Worm (Caenorhabditis elegans) whole organism, young adult: Measurements from ENCODE around the gene dot-1.3.

Experiments used
- B0261.1 ChIP-seq: sonication (generic microtip); optimal IDR thresholded peaks from 2 replicates; lab custom pipeline; 2016; ENCODE audit warnings: mild to moderate bottlenecking, missing genetic modification characterization, moderate library complexity, missing compliant biosample characterization
- C06A6.2 ChIP-seq: fragments of 200-800 bp; sonication (Bioruptor generic); conservative IDR thresholded peaks from 2 replicates; pipeline ENCODE4 v1.3.6; 2022; ENCODE audit warnings: missing genetic modification characterization, missing compliant biosample characterization
- D2030.7 ChIP-seq: fragments of 200-800 bp; sonication (Bioruptor generic); IDR thresholded peaks from 2 replicates; pipeline ENCODE4 v1.3.6; 2022; ENCODE audit warnings: missing genetic modification reagents, missing genetic modification characterization, missing compliant biosample characterization
- F23B12.7 ChIP-seq: sonication (generic microtip); optimal IDR thresholded peaks from 2 replicates; lab custom pipeline; 2017; ENCODE audit warnings: missing genetic modification characterization, mild to moderate bottlenecking, missing compliant biosample characterization, antibody characterized with exemption, moderate library complexity; ENCODE audit not compliant: insufficient read depth
- F49E8.2 ChIP-seq: sonication (generic microtip); optimal IDR thresholded peaks from 3 replicates; lab custom pipeline; 2017; ENCODE audit warnings: missing genetic modification characterization, mild to moderate bottlenecking, missing compliant biosample characterization, antibody characterized with exemption, moderate library complexity; ENCODE audit not compliant: insufficient read depth
- K11D2.4 ChIP-seq: fragments of 200-800 bp; sonication (Bioruptor generic); IDR thresholded peaks from 2 replicates; pipeline ENCODE4 v1.3.6; 2022; ENCODE audit warnings: missing genetic modification reagents, missing genetic modification characterization, missing compliant biosample characterization
- Y53F4B.3 ChIP-seq: fragments of 200-800 bp; sonication (Bioruptor generic); IDR thresholded peaks from 2 replicates; pipeline ENCODE4 v1.3.6; 2022; ENCODE audit warnings: missing genetic modification reagents, missing genetic modification characterization, missing compliant biosample characterization
- Y79H2A.3 ChIP-seq: fragments of 200-800 bp; sonication (Bioruptor generic); conservative IDR thresholded peaks from 2 replicates; pipeline ENCODE4 v1.3.6; 2022; ENCODE audit warnings: missing genetic modification reagents, missing genetic modification characterization, missing compliant biosample characterization
- Y95B8A.8 ChIP-seq: fragments of 200-800 bp; sonication (Bioruptor generic); IDR thresholded peaks from 2 replicates; pipeline ENCODE4 v1.3.6; 2022; ENCODE audit warnings: missing genetic modification reagents, missing genetic modification characterization, missing compliant biosample characterization
- akir-1 ChIP-seq: fragments of 200-800 bp; sonication (Bioruptor generic); optimal IDR thresholded peaks from 2 replicates; lab custom pipeline; 2018; ENCODE audit warnings: mild to moderate bottlenecking, missing genetic modification characterization, moderate library complexity, missing compliant biosample characterization
- bed-2 ChIP-seq: fragments of 200-800 bp; sonication (Bioruptor generic); IDR thresholded peaks from 2 replicates; pipeline ENCODE4 v1.3.6; 2022; ENCODE audit warnings: missing genetic modification reagents, missing genetic modification characterization, missing compliant biosample characterization
- ccch-3 ChIP-seq: fragments of 200-800 bp; sonication (Bioruptor generic); optimal IDR thresholded peaks from 2 replicates; lab custom pipeline; 2018; ENCODE audit warnings: mild to moderate bottlenecking, missing genetic modification characterization, missing compliant biosample characterization
- cebp-2 ChIP-seq: fragments of 200-800 bp; sonication (Bioruptor generic); IDR thresholded peaks from 2 replicates; pipeline ENCODE4 v1.3.6; 2022; ENCODE audit warnings: missing genetic modification characterization, missing compliant biosample characterization
- ceh-58 ChIP-seq: fragments of 200-800 bp; sonication (Bioruptor generic); IDR thresholded peaks from 2 replicates; pipeline ENCODE4 v1.3.6; 2022; ENCODE audit warnings: missing genetic modification characterization, missing compliant biosample characterization
- ceh-79 ChIP-seq: sonication (generic microtip); optimal IDR thresholded peaks from 2 replicates; lab custom pipeline; 2017; ENCODE audit warnings: mild to moderate bottlenecking, missing genetic modification characterization, missing compliant biosample characterization
- ceh-91 ChIP-seq: fragments of 200-800 bp; sonication (Bioruptor generic); IDR thresholded peaks from 2 replicates; pipeline ENCODE4 v1.3.6; 2022; ENCODE audit warnings: missing genetic modification reagents, missing genetic modification characterization, missing compliant biosample characterization
- die-1 ChIP-seq: sonication (generic microtip); optimal IDR thresholded peaks from 2 replicates; lab custom pipeline; 2016; ENCODE audit warnings: missing genotype, mild to moderate bottlenecking, missing genetic modification characterization, missing compliant biosample characterization
- dox-1 ChIP-seq: fragments of 200-800 bp; sonication (Bioruptor generic); IDR thresholded peaks from 2 replicates; pipeline ENCODE4 v1.3.6; 2022; ENCODE audit warnings: missing genetic modification reagents, missing genetic modification characterization, missing compliant biosample characterization
- dpff-1 ChIP-seq: sonication (generic microtip); optimal IDR thresholded peaks from 2 replicates; lab custom pipeline; 2017; ENCODE audit warnings: mild to moderate bottlenecking, missing genetic modification characterization, missing compliant biosample characterization
- efl-1 ChIP-seq: fragments of 150-350 bp; optimal IDR thresholded peaks from 2 replicates; lab custom pipeline; 2014; ENCODE audit warnings: missing biosample characterization, missing genetic modification reagents, missing genetic modification characterization
- egl-44 ChIP-seq: fragments of 200-800 bp; sonication (Bioruptor generic); IDR thresholded peaks from 2 replicates; pipeline ENCODE4 v1.3.6; 2022; ENCODE audit warnings: missing genetic modification reagents, missing genetic modification characterization, missing compliant biosample characterization
- egrh-3 ChIP-seq: fragments of 200-800 bp; sonication (Bioruptor generic); IDR thresholded peaks from 2 replicates; pipeline ENCODE4 v1.3.6; 2022; ENCODE audit warnings: missing genetic modification reagents, missing genetic modification characterization, missing compliant biosample characterization
- gei-17 ChIP-seq: fragments of 200-800 bp; sonication (Bioruptor generic); optimal IDR thresholded peaks from 2 replicates; lab custom pipeline; 2018; ENCODE audit warnings: mild to moderate bottlenecking, missing genetic modification characterization, missing compliant biosample characterization
- hmg-1.2 ChIP-seq: fragments of 200-800 bp; sonication (Bioruptor generic); IDR thresholded peaks from 2 replicates; pipeline ENCODE4 v1.3.6; 2022; ENCODE audit warnings: missing genetic modification reagents, missing genetic modification characterization, missing compliant biosample characterization
- hmg-20 ChIP-seq: fragments of 200-800 bp; sonication (Bioruptor generic); IDR thresholded peaks from 2 replicates; pipeline ENCODE4 v1.3.6; 2022; ENCODE audit warnings: missing genetic modification reagents, missing genetic modification characterization, missing compliant biosample characterization
- let-607 ChIP-seq, 2 experiments: fragments of 200-800 bp in 1 of 2; sonication (Bioruptor generic) in 1 of 2; sonication (generic microtip) in 1 of 2; optimal IDR thresholded peaks; 2 replicates each; lab custom pipeline; 2016 to 2018; ENCODE audit warnings: mild to moderate bottlenecking in 2 of 2, missing compliant biosample characterization in 2 of 2, missing genetic modification characterization in 2 of 2, moderate library complexity in 2 of 2, missing genotype in 1 of 2
- lin-26 ChIP-seq: fragments of 200-800 bp; sonication (Bioruptor generic); IDR thresholded peaks from 2 replicates; pipeline ENCODE4 v1.3.6; 2022; ENCODE audit warnings: missing genetic modification reagents, missing genetic modification characterization, missing compliant biosample characterization
- lin-35 ChIP-seq, 3 experiments: fragments of 150-350 bp in 2 of 3; sonication (generic microtip) in 1 of 3; optimal IDR thresholded peaks; 2 replicates each; lab custom pipeline; 2014 to 2018; ENCODE audit warnings: missing biosample characterization in 3 of 3, missing genetic modification characterization in 3 of 3, missing genetic modification reagents in 3 of 3
- lin-54 ChIP-seq: fragments of 200-800 bp; sonication (Bioruptor generic); optimal IDR thresholded peaks from 2 replicates; lab custom pipeline; 2018; ENCODE audit warnings: mild to moderate bottlenecking, missing genetic modification characterization, missing compliant biosample characterization
- madf-6 ChIP-seq: fragments of 200-800 bp; sonication (Bioruptor generic); IDR thresholded peaks from 2 replicates; pipeline ENCODE4 v1.3.6; 2022; ENCODE audit warnings: missing genetic modification reagents, missing genetic modification characterization, missing compliant biosample characterization
- madf-8 ChIP-seq: fragments of 200-800 bp; sonication (Bioruptor generic); conservative IDR thresholded peaks from 2 replicates; pipeline ENCODE4 v1.3.6; 2022; ENCODE audit warnings: missing genetic modification reagents, missing genetic modification characterization, missing compliant biosample characterization
- nfya-1 ChIP-seq: sonication (generic microtip); optimal IDR thresholded peaks from 2 replicates; lab custom pipeline; 2017; ENCODE audit warnings: antibody characterized with exemption, missing compliant biosample characterization, missing genetic modification characterization, borderline replicate concordance; ENCODE audit not compliant: insufficient read depth
- nfya-2 ChIP-seq: fragments of 200-800 bp; sonication (Bioruptor generic); IDR thresholded peaks from 2 replicates; pipeline ENCODE4 v1.3.6; 2022; ENCODE audit warnings: missing genetic modification reagents, missing genetic modification characterization, missing compliant biosample characterization
- nhr-179 ChIP-seq: sonication (generic microtip); optimal IDR thresholded peaks from 2 replicates; lab custom pipeline; 2016; ENCODE audit warnings: mild to moderate bottlenecking, missing genetic modification characterization, missing compliant biosample characterization
- pha-4 ChIP-seq: fragments of 150-350 bp; sonication (generic microtip); optimal IDR thresholded peaks from 2 replicates; lab custom pipeline; 2014; ENCODE audit warnings: missing biosample characterization, missing genetic modification reagents, missing genetic modification characterization
- rec-8 ChIP-seq, 2 experiments: sonication (generic microtip); optimal IDR thresholded peaks; 2 replicates each; lab custom pipeline; 2016; ENCODE audit warnings: mild to moderate bottlenecking in 2 of 2, missing genetic modification characterization in 2 of 2, missing genetic modification reagents in 2 of 2, missing genotype in 2 of 2, missing biosample characterization in 1 of 2, missing compliant biosample characterization in 1 of 2, moderate library complexity in 1 of 2
- repo-1 ChIP-seq: sonication (generic microtip); optimal IDR thresholded peaks from 2 replicates; lab custom pipeline; 2017; ENCODE audit warnings: mild to moderate bottlenecking, missing genetic modification characterization, missing compliant biosample characterization
- rpc-1 ChIP-seq, 2 experiments: fragments of 150-350 bp in 1 of 2; sonication (generic microtip) in 1 of 2; optimal IDR thresholded peaks; 2 replicates each; lab custom pipeline; 2014 to 2018; ENCODE audit warnings: missing biosample characterization in 1 of 2, missing genetic modification characterization in 1 of 2, missing genetic modification reagents in 1 of 2, missing genotype in 1 of 2
- snpc-1.3 ChIP-seq: sonication (generic microtip); optimal IDR thresholded peaks from 2 replicates; lab custom pipeline; 2017; ENCODE audit warnings: missing genetic modification characterization, mild to moderate bottlenecking, missing compliant biosample characterization, antibody characterized with exemption, moderate library complexity, missing genotype, missing genetic modification reagents; ENCODE audit not compliant: insufficient read depth
- snpc-3.4 ChIP-seq: sonication (generic microtip); optimal IDR thresholded peaks from 2 replicates; lab custom pipeline; 2017; ENCODE audit warnings: missing genetic modification characterization, mild to moderate bottlenecking, missing compliant biosample characterization, antibody characterized with exemption, moderate library complexity, missing genotype, missing genetic modification reagents
- tbx-9 ChIP-seq: sonication (generic microtip); optimal IDR thresholded peaks from 2 replicates; lab custom pipeline; 2016; ENCODE audit warnings: borderline replicate concordance, missing genetic modification characterization, inconsistent platforms, missing compliant biosample characterization
- tlf-1 ChIP-seq: fragments of 200-800 bp; sonication (Bioruptor generic); optimal IDR thresholded peaks from 2 replicates; lab custom pipeline; 2018; ENCODE audit warnings: mild to moderate bottlenecking, missing genetic modification characterization, missing compliant biosample characterization
- ztf-3 ChIP-seq: fragments of 200-800 bp; sonication (Bioruptor generic); optimal IDR thresholded peaks from 2 replicates; lab custom pipeline; 2018; ENCODE audit warnings: mild to moderate bottlenecking, missing genetic modification characterization, missing compliant biosample characterization

dot-1.3 gene

DNA sequence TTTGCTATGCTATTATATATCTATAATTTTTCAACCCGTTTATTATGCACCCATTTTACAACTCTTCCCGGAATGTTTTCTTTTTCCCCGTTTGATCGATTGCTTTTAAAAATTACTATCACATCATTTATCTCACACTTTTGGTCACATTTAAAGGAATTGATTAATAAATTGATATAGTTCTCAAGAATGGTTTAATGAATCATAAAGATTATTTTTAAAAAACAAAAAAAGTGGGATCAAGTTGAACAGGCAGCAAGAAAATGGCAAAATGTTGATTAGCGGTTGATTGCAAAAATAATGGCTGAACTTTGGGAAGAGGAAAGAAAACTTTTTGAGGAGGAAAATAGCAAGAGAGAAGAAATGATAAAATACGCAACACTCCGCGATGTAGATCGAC lies 2.8 kb downstream of the dot-1.3 start, which contains the start of gene W06D11.5:
W06D11.5 (plus strand) TSS at position 301 of the 400 bp plus-strand sequence.
- no peak for TF ChIP-seq pha-4 (tag; lab: Kevin White, UChicago)
- no peak for TF ChIP-seq madf-8 (GFP tag; lab: Robert Waterston, UW)
- TF ChIP-seq repo-1 (tag; lab: Kevin White, UChicago) = no peak
- TF ChIP-seq lin-54 (GFP tag; lab: Kevin White, UChicago) = no peak
- TF ChIP-seq lin-26 (GFP tag; lab: Robert Waterston, UW) = no peak
- no peak for TF ChIP-seq ztf-3
- TF ChIP-seq F49E8.2 = no peak

- TF ChIP-seq efl-1 (GFP tag; lab: Kevin White, UChicago) (peak; percentile 73), dpff-1 (no peak), madf-6 (peak; percentile 69), hmg-1.2 (GFP tag; lab: Robert Waterston, UW) (peak; percentile 26; the same call in 1 of the 2 replicates), madf-8 (GFP tag; lab: Robert Waterston, UW) (peak; percentile 78)
These were observed 4.3 kb downstream of the dot-1.3 start, which contains the start of gene W06D11.3 for ce11 chrX:12298324-12298723. TSS of gene W06D11.3 (plus strand) at chrX:12298683.

- TF ChIP-seq Y95B8A.8 (GFP tag; lab: Robert Waterston, UW) = no peak
- TF ChIP-seq dox-1 = no peak
- TF ChIP-seq K11D2.4 (GFP tag; lab: Robert Waterston, UW) = no peak
- TF ChIP-seq ceh-91 (GFP tag; lab: Robert Waterston, UW) = no peak
- no peak for TF ChIP-seq snpc-1.3 (tag; lab: Kevin White, UChicago)
- TF ChIP-seq hmg-1.2 (GFP tag; lab: Robert Waterston, UW) = no peak
- no peak for TF ChIP-seq rec-8 (tag; optimal IDR thresholded peaks at IDR 0.05; lab: Kevin White, UChicago)
- no peak for TF ChIP-seq let-607 (tag; optimal IDR thresholded peaks at IDR 0.05; lab: Kevin White, UChicago)
- no peak for TF ChIP-seq Y79H2A.3 (GFP tag; lab: Robert Waterston, UW)
- no peak for TF ChIP-seq ceh-58 (GFP tag; lab: Robert Waterston, UW)
- no peak for TF ChIP-seq die-1 (tag; lab: Kevin White, UChicago)
- no peak for TF ChIP-seq bed-2 (GFP tag; lab: Robert Waterston, UW)
- TF ChIP-seq akir-1 (GFP tag; lab: Kevin White, UChicago) = no peak
- no peak for TF ChIP-seq hmg-20
- TF ChIP-seq C06A6.2 = no peak
- TF ChIP-seq nhr-179 (tag; lab: Kevin White, UChicago) = no peak
These were observed 6.3 kb downstream of the dot-1.3 start, which contains the start of gene W06D11.2 for ce11 chrX:12296392-12296791. TSS of gene W06D11.2 (minus strand) at chrX:12296730.

DNA sequence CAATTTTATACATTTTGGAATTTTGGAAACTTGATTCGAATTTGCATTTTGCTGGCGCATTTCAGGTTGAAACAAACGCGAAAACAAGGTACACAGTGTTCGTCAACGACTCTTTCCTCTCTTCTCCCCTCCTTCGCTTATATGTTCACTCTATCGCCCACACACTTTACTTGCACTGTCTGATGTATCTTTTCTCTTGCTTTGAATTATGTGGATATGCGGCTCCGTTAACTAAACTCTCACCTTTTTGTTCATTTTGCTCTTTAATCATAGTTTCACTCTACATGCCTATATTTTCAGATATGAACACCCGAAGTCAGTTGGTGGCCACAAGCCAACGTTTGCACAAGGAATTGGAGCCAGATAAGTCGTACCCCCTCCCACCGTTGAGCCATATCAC lies 8.4 kb downstream of the dot-1.3 start, which contains the start of gene W06D11.1:
W06D11.1 (plus strand) TSS at position 301 of the 400 bp plus-strand sequence.
- TF ChIP-seq ccch-3 (GFP tag; lab: Kevin White, UChicago) = no peak
- no peak for TF ChIP-seq egrh-3 (GFP tag; lab: Robert Waterston, UW)
- no peak for TF ChIP-seq gei-17 (GFP tag; lab: Kevin White, UChicago)
- TF ChIP-seq tbx-9 (tag; lab: Kevin White, UChicago) = no peak
- TF ChIP-seq B0261.1 (tag; lab: Kevin White, UChicago) = no peak
- TF ChIP-seq D2030.7 (GFP tag; lab: Robert Waterston, UW) = no peak
- no peak for TF ChIP-seq lin-54 (GFP tag; lab: Kevin White, UChicago)
- no peak for TF ChIP-seq bed-2 (GFP tag; lab: Robert Waterston, UW)
- no peak for TF ChIP-seq egl-44 (GFP tag; lab: Robert Waterston, UW)
- no peak for TF ChIP-seq F23B12.7
- no peak for TF ChIP-seq lin-26 (GFP tag; lab: Robert Waterston, UW)
- no peak for TF ChIP-seq rpc-1 (optimal IDR thresholded peaks at IDR 0.05; lab: Kevin White, UChicago)
- TF ChIP-seq rpc-1 (tag; optimal IDR thresholded peaks at IDR 0.05; lab: Kevin White, UChicago) = no peak
- no peak for TF ChIP-seq ceh-79 (tag; lab: Kevin White, UChicago)
- TF ChIP-seq cebp-2 = no peak
- no peak for TF ChIP-seq Y53F4B.3 (GFP tag; lab: Robert Waterston, UW)
- no peak for TF ChIP-seq nfya-2 (GFP tag; lab: Robert Waterston, UW)
- TF ChIP-seq lin-35 (GFP tag; optimal IDR thresholded peaks at IDR 0.05; lab: Kevin White, UChicago) = no peak
- no peak for TF ChIP-seq snpc-3.4 (tag; lab: Kevin White, UChicago)
- no peak for TF ChIP-seq tlf-1
- no peak for TF ChIP-seq nfya-1 (tag; lab: Kevin White, UChicago)
